Worm (Caenorhabditis elegans): ENCODE results near the gene ZK546.19.
"Not testable (repeated sequence)": the region's sequence is repeated elsewhere in the genome, so short reads cannot be mapped to it uniquely, and the experiment has no call there.

ZK546.19 gene

ce11 chrII:4914214-4914613 lies 27.3 kb upstream of the ZK546.19 start, which contains the start of gene R05F9.11:
Gene R05F9.11 (minus strand): TSS chrII:4914218.
- no peak for TF ChIP-seq nhr-12 (tag; optimal IDR thresholded peaks at IDR 0.05)
- TF ChIP-seq ztf-4 (tag; optimal IDR thresholded peaks at IDR 0.05): no peak
- TF ChIP-seq snu-23 (GFP tag; optimal IDR thresholded peaks at IDR 0.05): no peak
- no peak for TF ChIP-seq unc-98 (GFP tag; IDR thresholded peaks at IDR 0.05)
- no peak for TF ChIP-seq lir-3 (tag; optimal IDR thresholded peaks at IDR 0.05; ENCODE audit: poor library complexity)
- no peak for TF ChIP-seq ceh-8 (GFP tag; optimal IDR thresholded peaks at IDR 0.05)
- no peak for TF ChIP-seq mab-9 (GFP tag; IDR thresholded peaks at IDR 0.05)
- no peak for TF ChIP-seq hlh-17 (GFP tag; optimal IDR thresholded peaks at IDR 0.05; ENCODE audit: borderline replicate concordance)
- no peak for TF ChIP-seq blmp-1 (tag; optimal IDR thresholded peaks at IDR 0.05)
- TF ChIP-seq swsn-7 (tag; optimal IDR thresholded peaks at IDR 0.05): no peak
- no peak for TF ChIP-seq ama-1 (optimal IDR thresholded peaks at IDR 0.05)
- no peak for TF ChIP-seq sptf-1 (tag; optimal IDR thresholded peaks at IDR 0.05)
- no peak for TF ChIP-seq pqm-1 (tag; optimal IDR thresholded peaks at IDR 0.05)
- no peak for TF ChIP-seq elt-3 (tag; optimal IDR thresholded peaks at IDR 0.05)

ce11 chrII:4915572-4915971 lies 26.0 kb upstream of the ZK546.19 start:
- TF ChIP-seq efl-3 (GFP tag; optimal IDR thresholded peaks at IDR 0.05) (no peak), nhr-85 (tag) (peak; percentile 71), efl-1 (optimal IDR thresholded peaks at IDR 0.05) (no peak), efl-1 (GFP tag; optimal IDR thresholded peaks at IDR 0.05 in 1 of 2) (peak in 1 of 2 experiments; percentile 63)

- not testable (repeated sequence) for TF ChIP-seq pag-3 (tag; optimal IDR thresholded peaks at IDR 0.05; ENCODE audit: borderline replicate concordance, insufficient read depth); nhr-85 (tag); fkh-8 (tag; optimal IDR thresholded peaks at IDR 0.05)
These were observed 25.1 kb upstream of the ZK546.19 start, which contains the start of gene msp-31 for ce11 chrII:4916462-4916861. Gene msp-31 (minus strand): TSS chrII:4916562.

ce11 chrII:4918501-4919021 lies 23.0 kb upstream of the ZK546.19 start:
- TF ChIP-seq elt-3 (tag; optimal IDR thresholded peaks at IDR 0.05): peak in 1 of 6 experiments; percentile 26
- peak; percentile 93 for TF ChIP-seq nhr-85 (tag)
- TF ChIP-seq tbx-2 (tag; optimal IDR thresholded peaks at IDR 0.05): peak; percentile 10
- peak; percentile 52 for TF ChIP-seq blmp-1 (tag; optimal IDR thresholded peaks at IDR 0.05)
- TF ChIP-seq lin-14 (GFP tag; optimal IDR thresholded peaks at IDR 0.05): peak; percentile 47
- no peak for TF ChIP-seq unc-86 (tag; optimal IDR thresholded peaks at IDR 0.05)
- no peak for TF ChIP-seq efl-1 (optimal IDR thresholded peaks at IDR 0.05)
- peak in 1 of 2 experiments; percentile 81 for TF ChIP-seq efl-1 (GFP tag; optimal IDR thresholded peaks at IDR 0.05 in 1 of 2)
- TF ChIP-seq grh-1 (GFP tag; IDR thresholded peaks at IDR 0.05): peak; percentile 40
- no peak for TF ChIP-seq Y116A8C.19 (tag; optimal IDR thresholded peaks at IDR 0.05; ENCODE audit: borderline replicate concordance)
- TF ChIP-seq lin-35 (GFP tag; optimal IDR thresholded peaks at IDR 0.05): peak in 1 of 2 experiments; percentile 15
- peak; percentile 11 for TF ChIP-seq unc-130 (tag; optimal IDR thresholded peaks at IDR 0.05)
- TF ChIP-seq hpl-2 (GFP tag; optimal IDR thresholded peaks at IDR 0.05): no peak
- peak; percentile 22 for TF ChIP-seq nhr-20 (tag; optimal IDR thresholded peaks at IDR 0.05)

ce11 chrII:4920608-4921007 lies 20.9 kb upstream of the ZK546.19 start:
- peak; percentile 50 for TF ChIP-seq elt-2 (tag; optimal IDR thresholded peaks at IDR 0.05)
- no peak for TF ChIP-seq sox-4 (tag; optimal IDR thresholded peaks at IDR 0.05)
- TF ChIP-seq elt-3 (tag; optimal IDR thresholded peaks at IDR 0.05): peak in 1 of 6 experiments; percentile 11

ce11 chrII:4924729-4925128 lies 16.8 kb upstream of the ZK546.19 start:
- TF ChIP-seq mep-1 (tag; optimal IDR thresholded peaks at IDR 0.05) (no peak), dsc-1 (tag; optimal IDR thresholded peaks at IDR 0.05) (no peak), C34B4.2 (tag; optimal IDR thresholded peaks at IDR 0.05) (no peak), pax-3 (tag; optimal IDR thresholded peaks at IDR 0.05) (no peak), aha-1 (tag; optimal IDR thresholded peaks at IDR 0.05) (no peak), xbp-1 (tag; optimal IDR thresholded peaks at IDR 0.05) (no peak), unc-130 (tag; optimal IDR thresholded peaks at IDR 0.05) (no peak), nhr-19 (GFP tag; conservative IDR thresholded peaks at IDR 0.05) (no peak), lin-13 (GFP tag; optimal IDR thresholded peaks at IDR 0.05) (no peak), nhr-84 (tag; optimal IDR thresholded peaks at IDR 0.05) (no peak), hlh-17 (GFP tag; optimal IDR thresholded peaks at IDR 0.05; ENCODE audit: borderline replicate concordance) (no peak), fkh-10 (GFP tag; optimal IDR thresholded peaks at IDR 0.05) (no peak), nhr-12 (tag; optimal IDR thresholded peaks at IDR 0.05) (no peak)

Measured in whole organism, L1 larva.